Fruit fly (Drosophila melanogaster): Measurements from ENCODE around the gene CG43082.

The CG43082 gene

dm6 chr3L:15625676-15626414, 35.8 kb upstream of the CG43082 start (continued):
- TF ChIP-seq Bgb (GFP tag; IDR thresholded peaks at IDR 0.05; ENCODE audit: partially characterized antibody) (no peak), Gsc (GFP tag; IDR thresholded peaks at IDR 0.05) (no peak), CG14965 (GFP tag; optimal IDR thresholded peaks at IDR 0.05; ENCODE audit: borderline replicate concordance) (no peak), Taf1 (GFP tag; IDR thresholded peaks at IDR 0.05) (peak; percentile 31; the same call in 1 of the 2 replicates), CG17361 (GFP tag; IDR thresholded peaks at IDR 0.05) (peak; percentile 98), CG17359 (tag; optimal IDR thresholded peaks at IDR 0.05) (peak; percentile 93), pho (GFP tag; optimal IDR thresholded peaks at IDR 0.05) (no peak), CG34422 (GFP tag; IDR thresholded peaks at IDR 0.05) (peak; percentile 86; the same call in 2 of the 3 replicates), Med (GFP tag) (peak; percentile 92), dati (GFP tag; IDR thresholded peaks at IDR 0.05) (no peak), CG17186 (GFP tag; optimal IDR thresholded peaks at IDR 0.05) (peak; percentile 17), Optix (GFP tag; IDR thresholded peaks at IDR 0.05) (no peak), fru (optimal IDR thresholded peaks at IDR 0.05) (no peak), Lim3 (GFP tag; IDR thresholded peaks at IDR 0.05) (no peak), CG17829 (tag; optimal IDR thresholded peaks at IDR 0.05) (peak; percentile 91), Mes4 (GFP tag; optimal IDR thresholded peaks at IDR 0.05) (no peak), inv (GFP tag; IDR thresholded peaks at IDR 0.05; ENCODE audit: partially characterized antibody) (no peak), nom (GFP tag; optimal IDR thresholded peaks at IDR 0.05) (peak; percentile 64), CG7556 (GFP tag; optimal IDR thresholded peaks at IDR 0.05) (peak; percentile 95), caup (GFP tag; optimal IDR thresholded peaks at IDR 0.05; ENCODE audit: severe bottlenecking) (peak; percentile 81), CG8478 (optimal IDR thresholded peaks at IDR 0.05) (no peak), CG2712 (tag; optimal IDR thresholded peaks at IDR 0.05) (peak; percentile 95), pros (GFP tag; optimal IDR thresholded peaks at IDR 0.05) (no peak), peb (GFP tag; IDR thresholded peaks at IDR 0.05) (peak; percentile 46; the same call in 1 of the 2 replicates), CG11085 (GFP tag; IDR thresholded peaks at IDR 0.05) (peak; percentile 55; the same call in 1 of the 2 replicates), mirr (GFP tag; optimal IDR thresholded peaks at IDR 0.05) (peak; percentile 11), TFAM (GFP tag; optimal IDR thresholded peaks at IDR 0.05) (peak; percentile 42), Abd-B (GFP tag; optimal IDR thresholded peaks at IDR 0.05) (peak; percentile 95), lbe (GFP tag; optimal IDR thresholded peaks at IDR 0.05) (no peak), CG5180 (GFP tag; optimal IDR thresholded peaks at IDR 0.05) (peak; percentile 82), ash1 (GFP tag; optimal IDR thresholded peaks at IDR 0.05) (no peak), maf-S (GFP tag; optimal IDR thresholded peaks at IDR 0.05) (no peak), slou (GFP tag; optimal IDR thresholded peaks at IDR 0.05) (peak; percentile 81), Ets65A (GFP tag) (peak; percentile 39), CG6175 (GFP tag; IDR thresholded peaks at IDR 0.05) (no peak), CG16779 (GFP tag; IDR thresholded peaks at IDR 0.05) (no peak), Xrp1 (GFP tag; IDR thresholded peaks at IDR 0.05) (peak; percentile 84), CG3726 (GFP tag; IDR thresholded peaks at IDR 0.05) (peak; percentile 73; the same call in 2 of the 3 replicates), CG8281 (tag; optimal IDR thresholded peaks at IDR 0.05) (peak; percentile 79), CG16813 (GFP tag; IDR thresholded peaks at IDR 0.05; ENCODE audit: partially characterized antibody) (no peak), CG12299 (tag; optimal IDR thresholded peaks at IDR 0.05) (peak; percentile 82), pnt (GFP tag; optimal IDR thresholded peaks at IDR 0.05) (peak; percentile 43), MTF-1 (GFP tag; optimal IDR thresholded peaks at IDR 0.05; ENCODE audit: borderline replicate concordance) (peak; percentile 74), btn (GFP tag; optimal IDR thresholded peaks at IDR 0.05) (no peak), Ssrp (tag; optimal IDR thresholded peaks at IDR 0.05) (peak; percentile 95), CG6254 (GFP tag; optimal IDR thresholded peaks at IDR 0.05) (peak; percentile 87), CG9797 (GFP tag; optimal IDR thresholded peaks at IDR 0.05) (peak; percentile 11), CG13775 (GFP tag; optimal IDR thresholded peaks at IDR 0.05) (peak; percentile 89), Eip74EF (GFP tag; optimal IDR thresholded peaks at IDR 0.05) (peak in 1 of 2 experiments; percentile 95)
